Worm (Caenorhabditis elegans) whole organism, L1 larva: ENCODE results near the gene R10E8.3.
A peak's percentile ranks its signal among the peaks of the same experiment; 100 is the strongest.

Experiments used
- C16A3.4 ChIP-seq: fragments of 150-350 bp; optimal IDR thresholded peaks from 2 replicates; lab custom pipeline; 2014; ENCODE audit warnings: missing biosample characterization, missing genetic modification characterization
- C34B4.2 ChIP-seq: sonication (generic microtip); optimal IDR thresholded peaks from 2 replicates; lab custom pipeline; 2017; ENCODE audit warnings: mild to moderate bottlenecking, missing genetic modification characterization, missing compliant biosample characterization
- F16B12.6 ChIP-seq: fragments of 150-350 bp; optimal IDR thresholded peaks from 2 replicates; lab custom pipeline; 2014; ENCODE audit warnings: missing biosample characterization, missing genetic modification characterization
- Y116A8C.19 ChIP-seq: sonication (generic microtip); optimal IDR thresholded peaks from 2 replicates; lab custom pipeline; 2016; ENCODE audit warnings: missing compliant biosample characterization, missing genetic modification characterization, borderline replicate concordance
- alr-1 ChIP-seq: fragments of 200-800 bp; sonication (Bioruptor generic); optimal IDR thresholded peaks from 2 replicates; lab custom pipeline; 2018; ENCODE audit warnings: borderline replicate concordance, mild to moderate bottlenecking, missing genetic modification characterization, missing compliant biosample characterization
- ama-1 ChIP-seq: fragments of 150-350 bp; optimal IDR thresholded peaks from 2 replicates; lab custom pipeline; 2014
- blmp-1 ChIP-seq: fragments of 150-350 bp; optimal IDR thresholded peaks from 2 replicates; lab custom pipeline; 2014; ENCODE audit warnings: missing biosample characterization, missing genetic modification characterization
- ceh-8 ChIP-seq: fragments of 200-800 bp; sonication (Bioruptor generic); optimal IDR thresholded peaks from 2 replicates; lab custom pipeline; 2018; ENCODE audit warnings: mild to moderate bottlenecking, missing genetic modification characterization, moderate library complexity, missing compliant biosample characterization
- ceh-82 ChIP-seq, 3 experiments: fragments of 150-350 bp in 1 of 3; sonication (generic microtip) in 2 of 3; optimal IDR thresholded peaks; 2 replicates each; lab custom pipeline; 2014 to 2017; ENCODE audit warnings: missing biosample characterization in 3 of 3, missing genetic modification characterization in 3 of 3
- ceh-88 ChIP-seq: fragments of 200-800 bp; sonication (Bioruptor generic); IDR thresholded peaks from 2 replicates; pipeline ENCODE4 v1.3.6; 2022; ENCODE audit warnings: missing genetic modification characterization, missing compliant biosample characterization
- ceh-90 ChIP-seq: sonication (generic microtip); optimal IDR thresholded peaks from 2 replicates; lab custom pipeline; 2016; ENCODE audit warnings: missing genetic modification characterization, missing compliant biosample characterization
- ces-1 ChIP-seq: fragments of 150-350 bp; optimal IDR thresholded peaks from 2 replicates; lab custom pipeline; 2014; ENCODE audit warnings: missing biosample characterization, missing genetic modification reagents, missing genetic modification characterization
- dpl-1 ChIP-seq, 3 experiments: fragments of 150-350 bp in 2 of 3; sonication (generic microtip) in 1 of 3; optimal IDR thresholded peaks; 2 replicates each; lab custom pipeline; 2014 to 2017; ENCODE audit warnings: missing biosample characterization in 3 of 3, missing genetic modification characterization in 3 of 3, missing genetic modification reagents in 3 of 3
- efl-1 ChIP-seq, 4 experiments: fragments of 150-350 bp; optimal IDR thresholded peaks in 3 of 4; peaks in 1 of 4; 1 replicate in 1 of 4; 2 replicates in 3 of 4; lab custom pipeline; 2014; ENCODE audit warnings: missing biosample characterization in 2 of 4, missing genetic modification characterization in 2 of 4, missing genetic modification reagents in 2 of 4
- egl-13 ChIP-seq: sonication (generic microtip); optimal IDR thresholded peaks from 2 replicates; lab custom pipeline; 2016; ENCODE audit warnings: missing genotype, missing genetic modification reagents, missing genetic modification characterization, missing compliant biosample characterization
- elt-2 ChIP-seq: sonication (generic microtip); optimal IDR thresholded peaks from 2 replicates; lab custom pipeline; 2016; ENCODE audit warnings: missing genetic modification characterization, mild to moderate bottlenecking, inconsistent platforms, missing compliant biosample characterization, missing genetic modification reagents
- fos-1 ChIP-seq: fragments of 150-350 bp; optimal IDR thresholded peaks from 2 replicates; lab custom pipeline; 2014; ENCODE audit warnings: missing biosample characterization, missing genetic modification characterization
- grh-1 ChIP-seq: fragments of 200-800 bp; sonication (Bioruptor generic); IDR thresholded peaks from 2 replicates; pipeline ENCODE4 v1.3.6; 2022; ENCODE audit warnings: missing genetic modification reagents, missing genetic modification characterization, missing compliant biosample characterization
- hlh-17 ChIP-seq: fragments of 200-800 bp; sonication (Bioruptor generic); optimal IDR thresholded peaks from 2 replicates; lab custom pipeline; 2018; ENCODE audit warnings: missing genetic modification characterization, mild to moderate bottlenecking, missing compliant biosample characterization, moderate library complexity, borderline replicate concordance
- hlh-4 ChIP-seq: sonication (generic microtip); optimal IDR thresholded peaks from 2 replicates; lab custom pipeline; 2016; ENCODE audit warnings: mild to moderate bottlenecking, missing genetic modification characterization, missing compliant biosample characterization
- irx-1 ChIP-seq: sonication (generic microtip); optimal IDR thresholded peaks from 2 replicates; lab custom pipeline; 2016; ENCODE audit warnings: missing genetic modification characterization, missing compliant biosample characterization
- isw-1 ChIP-seq: fragments of 200-800 bp; sonication (Bioruptor generic); IDR thresholded peaks from 2 replicates; pipeline ENCODE4 v1.3.6; 2022; ENCODE audit warnings: missing genetic modification characterization, missing compliant biosample characterization
- lin-14 ChIP-seq: fragments of 200-800 bp; sonication (Bioruptor generic); optimal IDR thresholded peaks from 2 replicates; lab custom pipeline; 2018; ENCODE audit warnings: mild to moderate bottlenecking, missing genetic modification characterization, moderate library complexity, missing compliant biosample characterization
- lin-35 ChIP-seq, 2 experiments: fragments of 150-350 bp; optimal IDR thresholded peaks; 2 replicates each; lab custom pipeline; 2014; ENCODE audit warnings: missing biosample characterization in 2 of 2, missing genetic modification characterization in 2 of 2, missing genetic modification reagents in 2 of 2
- lsy-2 ChIP-seq, 2 experiments: fragments of 150-350 bp; optimal IDR thresholded peaks; 2 replicates each; lab custom pipeline; 2014; ENCODE audit warnings: missing biosample characterization in 2 of 2, missing genetic modification characterization in 2 of 2
- mab-9 ChIP-seq: fragments of 200-800 bp; sonication (Bioruptor generic); IDR thresholded peaks from 2 replicates; pipeline ENCODE4 v1.3.6; 2022; ENCODE audit warnings: missing genetic modification reagents, missing genetic modification characterization, missing compliant biosample characterization
- mef-2 ChIP-seq: fragments of 150-350 bp; optimal IDR thresholded peaks from 2 replicates; lab custom pipeline; 2014; ENCODE audit warnings: missing biosample characterization, missing genetic modification characterization
- nhr-20 ChIP-seq: sonication (generic microtip); optimal IDR thresholded peaks from 2 replicates; lab custom pipeline; 2016; ENCODE audit warnings: mild to moderate bottlenecking, missing genetic modification characterization, missing compliant biosample characterization
- nhr-237 ChIP-seq: fragments of 150-350 bp; optimal IDR thresholded peaks from 2 replicates; lab custom pipeline; 2014; ENCODE audit warnings: missing biosample characterization, missing genetic modification characterization
- nhr-28 ChIP-seq: fragments of 150-350 bp; optimal IDR thresholded peaks from 2 replicates; lab custom pipeline; 2014; ENCODE audit warnings: missing biosample characterization, missing genetic modification characterization
- nhr-71 ChIP-seq: sonication (generic microtip); optimal IDR thresholded peaks from 2 replicates; lab custom pipeline; 2016; ENCODE audit warnings: mild to moderate bottlenecking, missing genetic modification characterization, moderate library complexity, missing compliant biosample characterization
- nhr-85 ChIP-seq: sonication (generic microtip); peaks from one replicate; lab custom pipeline; 2016; ENCODE audit warnings: missing genetic modification characterization, inconsistent platforms, missing compliant biosample characterization
- nhr-90 ChIP-seq: sonication (generic microtip); optimal IDR thresholded peaks from 2 replicates; lab custom pipeline; 2016; ENCODE audit warnings: mild to moderate bottlenecking, missing genetic modification characterization, missing compliant biosample characterization; ENCODE audit not compliant: poor library complexity
- pax-3 ChIP-seq: fragments of 200-800 bp; sonication (Bioruptor generic); optimal IDR thresholded peaks from 2 replicates; lab custom pipeline; 2018; ENCODE audit warnings: mild to moderate bottlenecking, missing genetic modification characterization, moderate library complexity, missing compliant biosample characterization
- pqm-1 ChIP-seq: sonication (generic microtip); optimal IDR thresholded peaks from 3 replicates; lab custom pipeline; 2017; ENCODE audit warnings: missing biosample characterization, missing genetic modification characterization
- snpc-4 ChIP-seq: fragments of 150-350 bp; optimal IDR thresholded peaks from 2 replicates; lab custom pipeline; 2014; ENCODE audit warnings: missing biosample characterization, missing genetic modification characterization
- snu-23 ChIP-seq: sonication (generic microtip); optimal IDR thresholded peaks from 2 replicates; lab custom pipeline; 2016; ENCODE audit warnings: missing genetic modification characterization, missing compliant biosample characterization
- sup-37 ChIP-seq: fragments of 200-800 bp; sonication (Bioruptor generic); optimal IDR thresholded peaks from 2 replicates; lab custom pipeline; 2018; ENCODE audit warnings: mild to moderate bottlenecking, missing genetic modification characterization, missing compliant biosample characterization
- tlp-1 ChIP-seq: fragments of 150-350 bp; optimal IDR thresholded peaks from 2 replicates; lab custom pipeline; 2014; ENCODE audit warnings: missing biosample characterization, missing genetic modification characterization
- unc-86 ChIP-seq: sonication (generic microtip); optimal IDR thresholded peaks from 2 replicates; lab custom pipeline; 2016; ENCODE audit warnings: missing genetic modification characterization, missing compliant biosample characterization
- unc-98 ChIP-seq: fragments of 200-800 bp; sonication (Bioruptor generic); IDR thresholded peaks from 2 replicates; pipeline ENCODE4 v1.3.6; 2022; ENCODE audit warnings: missing genetic modification characterization, missing compliant biosample characterization
- xbp-1 ChIP-seq: sonication (generic microtip); optimal IDR thresholded peaks from 2 replicates; lab custom pipeline; 2016; ENCODE audit warnings: missing genetic modification characterization, missing compliant biosample characterization
- ztf-4 ChIP-seq: fragments of 150-350 bp; optimal IDR thresholded peaks from 2 replicates; lab custom pipeline; 2014; ENCODE audit warnings: missing biosample characterization, missing genetic modification characterization

R10E8.3 gene

ce11 chrV:18252239-18252638 is 15.7 kb upstream of the R10E8.3 start, which contains the start of gene R10E8.1:
Gene R10E8.1, minus strand, starts transcription at chrV:18252416.
- no peak for TF ChIP-seq unc-98 (GFP tag; lab: Robert Waterston, UW)
- no peak for TF ChIP-seq egl-13 (tag; lab: Kevin White, UChicago)
- peak; percentile 18 for TF ChIP-seq elt-2 (tag; lab: Kevin White, UChicago)
- TF ChIP-seq, all 84 proteins: peak for 1

ce11 chrV:18246077-18246476 is 9.5 kb upstream of the R10E8.3 start:
- TF ChIP-seq ceh-90 (tag; lab: Kevin White, UChicago) (no peak), pqm-1 (tag; lab: Kevin White, UChicago) (peak; percentile 9), nhr-237 (tag; lab: Kevin White, UChicago) (no peak), ceh-88 (GFP tag; lab: Robert Waterston, UW) (no peak), C34B4.2 (tag; lab: Kevin White, UChicago) (no peak), tlp-1 (tag; lab: Kevin White, UChicago) (peak; percentile 8), ceh-82 (tag; optimal IDR thresholded peaks at IDR 0.05; lab: Kevin White, UChicago) (no peak), elt-2 (tag; lab: Kevin White, UChicago) (peak; percentile 92), lin-14 (GFP tag; lab: Kevin White, UChicago) (peak; percentile 4), C16A3.4 (tag; lab: Kevin White, UChicago) (no peak)

ce11 chrV:18244408-18244807 is 7.8 kb upstream of the R10E8.3 start:
- TF ChIP-seq isw-1 (no peak), elt-2 (tag; lab: Kevin White, UChicago) (peak; percentile 49)

- TF ChIP-seq hlh-4 (tag; lab: Kevin White, UChicago) (no peak), fos-1 (tag; lab: Kevin White, UChicago) (no peak), irx-1 (tag; lab: Kevin White, UChicago) (no peak), F16B12.6 (no peak), isw-1 (no peak), mef-2 (no peak), snu-23 (no peak), nhr-28 (tag; lab: Kevin White, UChicago) (no peak), hlh-17 (no peak), nhr-20 (tag; lab: Kevin White, UChicago) (no peak), alr-1 (tag; lab: Kevin White, UChicago) (no peak), ztf-4 (tag; lab: Kevin White, UChicago) (no peak), ceh-8 (GFP tag; lab: Kevin White, UChicago) (no peak), grh-1 (GFP tag; lab: Robert Waterston, UW) (no peak), sup-37 (no peak), pax-3 (tag; lab: Kevin White, UChicago) (no peak), unc-86 (tag; lab: Kevin White, UChicago) (no peak), ceh-88 (GFP tag; lab: Robert Waterston, UW) (no peak), nhr-71 (no peak), mab-9 (GFP tag; lab: Robert Waterston, UW) (no peak)
Observed at ce11 chrV:18243227-18243626, 6.7 kb upstream of the R10E8.3 start.

- TF ChIP-seq lsy-2 (tag; optimal IDR thresholded peaks at IDR 0.05; lab: Kevin White, UChicago): peak in 1 of 2 experiments; percentile 32
- no peak for TF ChIP-seq blmp-1 (tag; lab: Kevin White, UChicago)
- no peak for TF ChIP-seq snpc-4 (tag; lab: Kevin White, UChicago)
- TF ChIP-seq nhr-85 (tag; lab: Kevin White, UChicago): no peak
- no peak for TF ChIP-seq ama-1 (lab: Kevin White, UChicago)
- TF ChIP-seq xbp-1: no peak
- TF ChIP-seq ces-1: no peak
- no peak for TF ChIP-seq efl-1 (optimal IDR thresholded peaks at IDR 0.05; lab: Kevin White, UChicago)
- TF ChIP-seq efl-1 (GFP tag; optimal IDR thresholded peaks at IDR 0.05 in 1 of 2; lab: Kevin White, UChicago): peak in 1 of 2 experiments; percentile 82
- TF ChIP-seq dpl-1 (GFP tag; optimal IDR thresholded peaks at IDR 0.05; lab: Kevin White, UChicago): peak in 1 of 3 experiments; percentile 2
- TF ChIP-seq nhr-28 (tag; lab: Kevin White, UChicago): no peak
- peak in 1 of 2 experiments; percentile 30 for TF ChIP-seq lin-35 (GFP tag; optimal IDR thresholded peaks at IDR 0.05; lab: Kevin White, UChicago)
- peak; percentile 81 for TF ChIP-seq elt-2 (tag; lab: Kevin White, UChicago)
- no peak for TF ChIP-seq nhr-90 (tag; lab: Kevin White, UChicago)
- no peak for TF ChIP-seq Y116A8C.19 (tag; lab: Kevin White, UChicago)
Observed at ce11 chrV:18241328-18241727, 4.8 kb upstream of the R10E8.3 start, which contains the start of gene R10E8.8. Gene R10E8.8, minus strand, starts transcription at chrV:18241670.
